Worm (Caenorhabditis elegans) whole organism, dauer: Measurements from ENCODE around the gene prmt-4.

Experiments used
- unc-62 ChIP-seq: sonication (generic microtip); optimal IDR thresholded peaks from 2 replicates; lab custom pipeline; 2017; ENCODE audit warnings: missing biosample characterization, missing genetic modification reagents, missing genetic modification characterization

prmt-4 gene

ce11 chrIV:603543-603942 lies at the start of gene prmt-4:
Gene prmt-4, minus strand, starts transcription at chrIV:603643.
- no peak for TF ChIP-seq unc-62 (GFP tag; lab: Kevin White, UChicago)

ce11 chrIV:649365-649764 lies 45.9 kb upstream of the prmt-4 start, which contains the start of gene K11H12.9:
Gene K11H12.9, plus strand, starts transcription at chrIV:649665.
- TF ChIP-seq unc-62 (GFP tag; lab: Kevin White, UChicago) = no peak

- TF ChIP-seq unc-62 (GFP tag; lab: Kevin White, UChicago) = no peak
Observed at ce11 chrIV:648362-648761, 44.9 kb upstream of the prmt-4 start.

- no peak for TF ChIP-seq unc-62 (GFP tag; lab: Kevin White, UChicago)
Observed at ce11 chrIV:643481-643880, 40.0 kb upstream of the prmt-4 start.

ce11 chrIV:639167-639566 lies 35.7 kb upstream of the prmt-4 start:
- no peak for TF ChIP-seq unc-62 (GFP tag; lab: Kevin White, UChicago)

ce11 chrIV:633565-633964 lies 30.1 kb upstream of the prmt-4 start:
- no peak for TF ChIP-seq unc-62 (GFP tag; lab: Kevin White, UChicago)

- no peak for TF ChIP-seq unc-62 (GFP tag; lab: Kevin White, UChicago)
Observed at ce11 chrIV:631869-632268, 28.4 kb upstream of the prmt-4 start.

- no peak for TF ChIP-seq unc-62 (GFP tag; lab: Kevin White, UChicago)
Observed at ce11 chrIV:630598-630997, 27.2 kb upstream of the prmt-4 start.

ce11 chrIV:627237-627636 lies 23.8 kb upstream of the prmt-4 start, which contains the start of gene nhr-76:
Gene nhr-76, plus strand, starts transcription at chrIV:627537.
- no peak for TF ChIP-seq unc-62 (GFP tag; lab: Kevin White, UChicago)

- TF ChIP-seq unc-62 (GFP tag; lab: Kevin White, UChicago) = no peak
Observed at ce11 chrIV:625947-626548, 22.6 kb upstream of the prmt-4 start.

ce11 chrIV:623876-624275 lies 20.4 kb upstream of the prmt-4 start:
- no peak for TF ChIP-seq unc-62 (GFP tag; lab: Kevin White, UChicago)

- no peak for TF ChIP-seq unc-62 (GFP tag; lab: Kevin White, UChicago)
Observed at ce11 chrIV:622989-623388, 19.5 kb upstream of the prmt-4 start.

ce11 chrIV:620324-620723 lies 16.9 kb upstream of the prmt-4 start:
- TF ChIP-seq unc-62 (GFP tag; lab: Kevin White, UChicago) = no peak

- no peak for TF ChIP-seq unc-62 (GFP tag; lab: Kevin White, UChicago)
Observed at ce11 chrIV:619766-620165, 16.3 kb upstream of the prmt-4 start.

ce11 chrIV:615244-615643 lies 11.8 kb upstream of the prmt-4 start, which contains the start of gene C18H7.1:
Gene C18H7.1, plus strand, starts transcription at chrIV:615544.
- TF ChIP-seq unc-62 (GFP tag; lab: Kevin White, UChicago) = no peak

ce11 chrIV:613155-613554 lies 9.7 kb upstream of the prmt-4 start:
- no peak for TF ChIP-seq unc-62 (GFP tag; lab: Kevin White, UChicago)

ce11 chrIV:607628-608027 lies 4.2 kb upstream of the prmt-4 start:
- no peak for TF ChIP-seq unc-62 (GFP tag; lab: Kevin White, UChicago)

ce11 chrIV:606055-606454 lies 2.6 kb upstream of the prmt-4 start, which contains the start of gene inx-18:
Gene inx-18, plus strand, starts transcription at chrIV:606355.
- no peak for TF ChIP-seq unc-62 (GFP tag; lab: Kevin White, UChicago)
